Comparison of ENCODE assay signal across 1 fruit fly cellular context in the genomic region with DNA sequence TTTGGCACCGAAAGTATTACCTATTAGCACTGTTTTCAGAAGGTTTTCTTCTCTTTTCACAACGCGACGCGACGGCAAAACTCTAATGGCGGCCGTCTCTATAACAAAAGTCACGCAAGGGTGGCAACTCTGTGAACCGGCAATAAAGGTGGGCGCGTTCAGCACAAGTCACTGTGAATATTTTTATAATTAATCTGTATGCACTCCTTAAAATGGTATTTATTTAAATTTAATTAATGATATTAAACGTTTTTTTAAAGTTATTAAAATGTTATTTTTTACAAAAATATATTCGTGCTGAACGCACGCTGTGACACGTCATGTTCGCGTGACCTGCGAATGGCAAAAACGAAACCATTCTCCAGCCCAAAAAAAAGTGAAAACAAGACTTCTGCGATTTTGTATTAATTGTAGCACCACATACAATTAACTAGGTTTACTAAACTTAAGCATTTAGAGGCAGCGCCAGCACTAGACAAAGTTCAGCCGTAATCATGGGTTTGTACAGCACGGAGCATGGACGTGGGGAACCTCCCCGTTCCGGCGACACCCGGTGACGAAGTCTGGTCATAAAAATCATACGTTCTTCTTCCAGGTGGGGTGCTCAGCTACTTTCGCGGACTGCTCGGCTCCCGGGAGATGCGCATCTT.
TF ChIP-seq lines count a peak whose summit lies in the region.

TSS of gene brm (minus strand) at position 87 of the 650 bp plus-strand sequence.
TSS of gene Arl1 (plus strand) at position 353 of the 650 bp plus-strand sequence.

TF ChIP-seq in whole organism, embryonic, 481 proteins besides CTCF, POLR2A, EP300 and RAD21 (continued from another document):
- TF ChIP-seq CG7786 (GFP tag; optimal IDR thresholded peaks at IDR 0.05; lab: Kevin White, UChicago), result peak; percentile 86
- peak; percentile 99 for TF ChIP-seq Awh (GFP tag; IDR thresholded peaks at IDR 0.05; lab: Robert Waterston, UW)
- peak; percentile 50 for TF ChIP-seq btn (GFP tag; optimal IDR thresholded peaks at IDR 0.05; lab: Kevin White, UChicago)
- TF ChIP-seq sim (GFP tag; IDR thresholded peaks at IDR 0.05; lab: Robert Waterston, UW), result peak; percentile 97
- peak; percentile 98 for TF ChIP-seq CG14710 (tag; optimal IDR thresholded peaks at IDR 0.05; lab: Kevin White, UChicago)
- peak; percentile 93 for TF ChIP-seq CG1529 (GFP tag; optimal IDR thresholded peaks at IDR 0.05; lab: Kevin White, UChicago)
- peak; percentile 87 for TF ChIP-seq CG2116 (GFP tag; optimal IDR thresholded peaks at IDR 0.05; lab: Kevin White, UChicago)
- peak; percentile 99 for TF ChIP-seq B-H2 (GFP tag; optimal IDR thresholded peaks at IDR 0.05; lab: Kevin White, UChicago)
- peak; percentile 99 for TF ChIP-seq gem (tag; optimal IDR thresholded peaks at IDR 0.05; lab: Kevin White, UChicago)
- TF ChIP-seq Xbp1 (GFP tag; optimal IDR thresholded peaks at IDR 0.05; lab: Kevin White, UChicago), result peak; percentile 99
- peak; percentile 99 for TF ChIP-seq Drgx (GFP tag; IDR thresholded peaks at IDR 0.05; lab: Robert Waterston, UW)
- peak; percentile 92 for TF ChIP-seq CkIIα-i1 (GFP tag; IDR thresholded peaks at IDR 0.05; lab: Robert Waterston, UW)
- no peak for TF ChIP-seq CG34224 (GFP tag; IDR thresholded peaks at IDR 0.05; lab: Robert Waterston, UW; ENCODE audit: partially characterized antibody)
- TF ChIP-seq CG10431 (GFP tag; optimal IDR thresholded peaks at IDR 0.05; lab: Kevin White, UChicago), result peak; percentile 92
- TF ChIP-seq chm (GFP tag; IDR thresholded peaks at IDR 0.05; lab: Robert Waterston, UW), result peak; percentile 97
- TF ChIP-seq kni (GFP tag; optimal IDR thresholded peaks at IDR 0.05; lab: Kevin White, UChicago), result peak; percentile 93
- TF ChIP-seq CG12236 (GFP tag; optimal IDR thresholded peaks at IDR 0.05; lab: Kevin White, UChicago), result peak; percentile 4
- TF ChIP-seq Myb (GFP tag; optimal IDR thresholded peaks at IDR 0.05; lab: Kevin White, UChicago), result peak; percentile 36
- TF ChIP-seq CG7271 (tag; optimal IDR thresholded peaks at IDR 0.05; lab: Kevin White, UChicago), result peak; percentile 97
- peak; percentile 92 for TF ChIP-seq kah (GFP tag; optimal IDR thresholded peaks at IDR 0.05; lab: Kevin White, UChicago)
